Fruit fly (Drosophila melanogaster): ENCODE measurements around the gene alpha-Est10.
A peak's percentile ranks its signal among the peaks of the same experiment; 100 is the strongest.

alpha-Est10 gene

dm6 chr3R:7528677-7529076, 35.0 kb upstream of the alpha-Est10 start, which contains the start of gene alpha-Est6:
TSS of gene alpha-Est6 (minus strand) at chr3R:7528777.
- TF ChIP-seq bab1 (GFP tag; optimal IDR thresholded peaks at IDR 0.05) (no peak), CG7101 (tag; optimal IDR thresholded peaks at IDR 0.05) (no peak), CG33017 (tag; optimal IDR thresholded peaks at IDR 0.05) (no peak), kay (GFP tag; ENCODE audit: borderline replicate concordance) (no peak), CG1620 (GFP tag; optimal IDR thresholded peaks at IDR 0.05) (no peak), Clk (GFP tag; optimal IDR thresholded peaks at IDR 0.05) (no peak), Hr96 (GFP tag; optimal IDR thresholded peaks at IDR 0.05) (no peak), toe (GFP tag; optimal IDR thresholded peaks at IDR 0.05) (no peak), Mnt (GFP tag; optimal IDR thresholded peaks at IDR 0.05) (no peak), CG7045 (GFP tag; optimal IDR thresholded peaks at IDR 0.05) (no peak), tj (GFP tag; optimal IDR thresholded peaks at IDR 0.05) (no peak), cic (GFP tag; optimal IDR thresholded peaks at IDR 0.05) (no peak), CG5204 (GFP tag; optimal IDR thresholded peaks at IDR 0.05) (no peak), ovo (GFP tag; optimal IDR thresholded peaks at IDR 0.05) (no peak), CG12768 (GFP tag; optimal IDR thresholded peaks at IDR 0.05) (no peak)

DNA sequence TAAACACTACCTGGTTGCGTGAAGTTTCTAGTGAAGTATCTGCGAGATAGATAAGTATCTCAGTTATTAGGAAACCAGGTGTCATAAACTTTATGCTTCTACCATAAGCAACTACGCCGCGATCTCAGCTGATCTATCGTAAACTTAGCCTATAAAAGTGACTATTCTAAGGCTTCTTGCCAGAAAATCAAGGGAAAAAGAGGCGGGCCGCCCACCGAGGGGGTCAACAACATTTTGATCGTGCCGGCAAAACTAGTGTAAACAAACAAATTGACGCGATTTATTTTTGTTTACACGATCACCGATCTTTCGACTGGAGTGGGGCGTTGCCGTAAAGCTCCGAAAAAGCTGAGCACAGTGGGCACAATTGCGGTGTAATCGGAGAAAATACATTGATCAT, 30.5 kb upstream of the alpha-Est10 start:
- TF ChIP-seq CG7101 (tag; optimal IDR thresholded peaks at IDR 0.05) = no peak
- no peak for TF ChIP-seq cnc (optimal IDR thresholded peaks at IDR 0.05)
- TF ChIP-seq CG11617 (GFP tag; optimal IDR thresholded peaks at IDR 0.05) = no peak
- no peak for TF ChIP-seq Crg-1 (GFP tag; optimal IDR thresholded peaks at IDR 0.05)
- no peak for TF ChIP-seq ovo (GFP tag; optimal IDR thresholded peaks at IDR 0.05)
- no peak for TF ChIP-seq CG7045 (GFP tag; optimal IDR thresholded peaks at IDR 0.05)
- TF ChIP-seq CG33017 (tag; optimal IDR thresholded peaks at IDR 0.05) = peak; percentile 11

- TF ChIP-seq toe (GFP tag; optimal IDR thresholded peaks at IDR 0.05) (peak; percentile 7), CG14711 (tag; optimal IDR thresholded peaks at IDR 0.05) (no peak), bab1 (GFP tag; optimal IDR thresholded peaks at IDR 0.05) (no peak), CG1620 (GFP tag; optimal IDR thresholded peaks at IDR 0.05) (no peak), kay (GFP tag; ENCODE audit: borderline replicate concordance) (peak; percentile 91), CG33017 (tag; optimal IDR thresholded peaks at IDR 0.05) (no peak), CG12768 (GFP tag; optimal IDR thresholded peaks at IDR 0.05) (peak; percentile 33)
Observed at dm6 chr3R:7523594-7523993, 29.9 kb upstream of the alpha-Est10 start, which contains the start of gene alpha-Est7. TSS of gene alpha-Est7 (minus strand) at chr3R:7523753.

DNA sequence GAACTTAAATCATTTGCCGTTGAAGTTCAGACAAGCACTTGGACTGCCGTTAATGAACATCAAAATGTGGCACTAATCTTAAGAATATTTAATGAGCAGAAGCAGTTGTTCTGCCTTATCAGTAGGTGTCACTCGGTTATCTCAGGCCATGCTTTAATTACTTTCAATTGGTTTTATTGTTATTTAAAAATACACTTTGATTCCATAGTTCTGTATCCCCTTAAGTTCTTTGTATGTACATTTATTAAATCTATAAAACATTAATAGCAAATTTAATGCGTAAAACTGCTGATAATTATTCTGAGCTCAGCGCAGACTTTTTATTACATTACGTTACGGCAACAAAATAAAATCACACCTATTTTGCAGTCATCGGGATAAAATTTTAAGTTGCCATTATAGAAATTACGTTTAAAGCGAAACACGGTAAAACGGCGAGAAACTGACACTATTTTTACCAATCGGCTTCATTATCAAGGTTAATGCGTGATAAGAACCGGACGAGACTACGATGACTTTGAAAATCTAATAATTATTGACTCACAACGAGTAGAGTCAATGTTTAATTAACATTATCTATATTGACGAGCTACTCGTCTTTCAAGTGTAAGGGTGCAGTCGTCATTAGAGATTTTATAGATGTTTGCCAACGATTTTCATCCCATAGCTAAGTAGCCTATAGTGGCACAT, 28.8 kb upstream of the alpha-Est10 start:
- peak; percentile 10 for TF ChIP-seq Mnt (GFP tag; optimal IDR thresholded peaks at IDR 0.05)
- peak; percentile 60 for TF ChIP-seq Crg-1 (GFP tag; optimal IDR thresholded peaks at IDR 0.05)
- no peak for TF ChIP-seq Clk (GFP tag; optimal IDR thresholded peaks at IDR 0.05)
- TF ChIP-seq toe (GFP tag; optimal IDR thresholded peaks at IDR 0.05) = peak; percentile 26
- TF ChIP-seq cnc (optimal IDR thresholded peaks at IDR 0.05) = peak in 1 of 2 experiments; percentile 31
- TF ChIP-seq CG14711 (tag; optimal IDR thresholded peaks at IDR 0.05) = peak; percentile 16
- peak; percentile 24 for TF ChIP-seq cic (GFP tag; optimal IDR thresholded peaks at IDR 0.05)
- peak; percentile 27 for TF ChIP-seq ovo (GFP tag; optimal IDR thresholded peaks at IDR 0.05)
- TF ChIP-seq CG33017 (tag; optimal IDR thresholded peaks at IDR 0.05) = peak; percentile 59
- TF ChIP-seq CG1620 (GFP tag; optimal IDR thresholded peaks at IDR 0.05) = no peak
- TF ChIP-seq CG5204 (GFP tag; optimal IDR thresholded peaks at IDR 0.05) = peak; percentile 20
- peak; percentile 65 for TF ChIP-seq CG7101 (tag; optimal IDR thresholded peaks at IDR 0.05)
- peak; percentile 5 for TF ChIP-seq CG7045 (GFP tag; optimal IDR thresholded peaks at IDR 0.05)
- TF ChIP-seq kay (GFP tag; ENCODE audit: borderline replicate concordance) = peak; percentile 61
- no peak for TF ChIP-seq pad (GFP tag; optimal IDR thresholded peaks at IDR 0.05)
- peak; percentile 44 for TF ChIP-seq CG12768 (GFP tag; optimal IDR thresholded peaks at IDR 0.05)

- TF ChIP-seq CG7045 (GFP tag; optimal IDR thresholded peaks at IDR 0.05) = no peak
- TF ChIP-seq CG33017 (tag; optimal IDR thresholded peaks at IDR 0.05) = no peak
- TF ChIP-seq CG1620 (GFP tag; optimal IDR thresholded peaks at IDR 0.05) = no peak
- TF ChIP-seq CG5204 (GFP tag; optimal IDR thresholded peaks at IDR 0.05) = no peak
- no peak for TF ChIP-seq CG11617 (GFP tag; optimal IDR thresholded peaks at IDR 0.05)
- TF ChIP-seq CG7101 (tag; optimal IDR thresholded peaks at IDR 0.05) = no peak
- no peak for TF ChIP-seq ovo (GFP tag; optimal IDR thresholded peaks at IDR 0.05)
- no peak for TF ChIP-seq bab1 (GFP tag; optimal IDR thresholded peaks at IDR 0.05)
- TF ChIP-seq Hr96 (GFP tag; optimal IDR thresholded peaks at IDR 0.05) = no peak
- TF ChIP-seq Mnt (GFP tag; optimal IDR thresholded peaks at IDR 0.05) = no peak
- TF ChIP-seq toe (GFP tag; optimal IDR thresholded peaks at IDR 0.05) = no peak
- TF ChIP-seq Crg-1 (GFP tag; optimal IDR thresholded peaks at IDR 0.05) = no peak
- no peak for TF ChIP-seq Clk (GFP tag; optimal IDR thresholded peaks at IDR 0.05)
- no peak for TF ChIP-seq tj (GFP tag; optimal IDR thresholded peaks at IDR 0.05)
Observed at dm6 chr3R:7519356-7519755, 25.7 kb upstream of the alpha-Est10 start, which contains the start of gene Ubc84D. TSS of gene Ubc84D (minus strand) at chr3R:7519456.

- peak; percentile 14 for TF ChIP-seq pad (GFP tag; optimal IDR thresholded peaks at IDR 0.05)
- no peak for TF ChIP-seq cnc (optimal IDR thresholded peaks at IDR 0.05)
- peak; percentile 28 for TF ChIP-seq CG7101 (tag; optimal IDR thresholded peaks at IDR 0.05)
- peak; percentile 10 for TF ChIP-seq Clk (GFP tag; optimal IDR thresholded peaks at IDR 0.05)
- no peak for TF ChIP-seq bab1 (GFP tag; optimal IDR thresholded peaks at IDR 0.05)
- TF ChIP-seq Mnt (GFP tag; optimal IDR thresholded peaks at IDR 0.05) = peak; percentile 59
- TF ChIP-seq Hr96 (GFP tag; optimal IDR thresholded peaks at IDR 0.05) = peak; percentile 2
- TF ChIP-seq ovo (GFP tag; optimal IDR thresholded peaks at IDR 0.05) = peak; percentile 88
- peak; percentile 38 for TF ChIP-seq CG7045 (GFP tag; optimal IDR thresholded peaks at IDR 0.05)
- peak; percentile 38 for TF ChIP-seq CG5204 (GFP tag; optimal IDR thresholded peaks at IDR 0.05)
- no peak for TF ChIP-seq CG11617 (GFP tag; optimal IDR thresholded peaks at IDR 0.05)
- peak; percentile 31 for TF ChIP-seq toe (GFP tag; optimal IDR thresholded peaks at IDR 0.05)
- no peak for TF ChIP-seq CG1620 (GFP tag; optimal IDR thresholded peaks at IDR 0.05)
- peak; percentile 51 for TF ChIP-seq CG33017 (tag; optimal IDR thresholded peaks at IDR 0.05)
- peak; percentile 3 for TF ChIP-seq tj (GFP tag; optimal IDR thresholded peaks at IDR 0.05)
- no peak for TF ChIP-seq Crg-1 (GFP tag; optimal IDR thresholded peaks at IDR 0.05)
- TF ChIP-seq CG12768 (GFP tag; optimal IDR thresholded peaks at IDR 0.05) = peak; percentile 47
- peak; percentile 2 for TF ChIP-seq kay (GFP tag; ENCODE audit: borderline replicate concordance)
- peak; percentile 55 for TF ChIP-seq cic (GFP tag; optimal IDR thresholded peaks at IDR 0.05)
- peak; percentile 29 for TF ChIP-seq CG14711 (tag; optimal IDR thresholded peaks at IDR 0.05)
Observed at dm6 chr3R:7515599-7516069, 22.0 kb upstream of the alpha-Est10 start, which contains the start of gene alpha-Est8. TSS of gene alpha-Est8 (minus strand) at chr3R:7515670.

Measured in whole organism, adult.